Worm (Caenorhabditis elegans) whole organism, L4 larva: ENCODE data around the gene col-185.

Source experiments
- F10B5.3 ChIP-seq: sonication (generic microtip); optimal IDR thresholded peaks from 2 replicates; lab custom pipeline; 2016; ENCODE audit warnings: mild to moderate bottlenecking, missing genetic modification characterization, missing compliant biosample characterization
- F26F4.8 ChIP-seq: fragments of 200-800 bp; sonication (Bioruptor generic); conservative IDR thresholded peaks from 2 replicates; pipeline ENCODE4 v1.3.6; 2022; ENCODE audit warnings: missing genetic modification characterization, missing compliant biosample characterization
- F37D6.2 ChIP-seq: sonication (generic microtip); optimal IDR thresholded peaks from 2 replicates; lab custom pipeline; 2016; ENCODE audit warnings: mild to moderate bottlenecking, missing genetic modification characterization, missing compliant biosample characterization
- T26A8.4 ChIP-seq: fragments of 200-800 bp; sonication (Bioruptor generic); IDR thresholded peaks from 2 replicates; pipeline ENCODE4 v1.3.6; 2022; ENCODE audit warnings: missing genetic modification characterization, missing compliant biosample characterization
- ceh-20 ChIP-seq: fragments of 200-800 bp; sonication (Bioruptor generic); IDR thresholded peaks from 2 replicates; pipeline ENCODE4 v1.3.6; 2022; ENCODE audit warnings: missing genetic modification reagents, missing genetic modification characterization, missing compliant biosample characterization
- ceh-28 ChIP-seq: fragments of 150-350 bp; optimal IDR thresholded peaks from 2 replicates; lab custom pipeline; 2014; ENCODE audit warnings: missing biosample characterization, missing genetic modification reagents, missing genetic modification characterization
- ces-1 ChIP-seq: fragments of 150-350 bp; sonication (generic microtip); optimal IDR thresholded peaks from 4 replicates; lab custom pipeline; 2014; ENCODE audit warnings: missing biosample characterization, missing genetic modification reagents, missing genetic modification characterization
- cey-2 ChIP-seq: sonication (generic microtip); optimal IDR thresholded peaks from 3 replicates; lab custom pipeline; 2017; ENCODE audit warnings: missing genetic modification characterization, mild to moderate bottlenecking, missing compliant biosample characterization, antibody characterized with exemption, borderline replicate concordance; ENCODE audit not compliant: insufficient read depth
- dmd-6 ChIP-seq: fragments of 200-800 bp; sonication (Bioruptor generic); IDR thresholded peaks from 2 replicates; pipeline ENCODE4 v1.3.6; 2022; ENCODE audit warnings: missing genetic modification reagents, missing genetic modification characterization, missing compliant biosample characterization
- dmd-9 ChIP-seq: fragments of 200-800 bp; sonication (Bioruptor generic); IDR thresholded peaks from 2 replicates; pipeline ENCODE4 v1.3.6; 2022; ENCODE audit warnings: missing genetic modification reagents, missing genetic modification characterization, missing compliant biosample characterization
- egl-27 ChIP-seq: sonication (generic microtip); optimal IDR thresholded peaks from 3 replicates; lab custom pipeline; 2017; ENCODE audit warnings: missing biosample characterization, missing genetic modification reagents, missing genetic modification characterization
- egl-43 ChIP-seq: fragments of 200-800 bp; sonication (Bioruptor generic); IDR thresholded peaks from 2 replicates; pipeline ENCODE4 v1.3.6; 2022; ENCODE audit warnings: missing genetic modification reagents, missing genetic modification characterization, missing compliant biosample characterization
- hlh-11 ChIP-seq: fragments of 200-800 bp; sonication (Bioruptor generic); optimal IDR thresholded peaks from 2 replicates; lab custom pipeline; 2018; ENCODE audit warnings: mild to moderate bottlenecking, missing genetic modification characterization, missing compliant biosample characterization
- jun-1 ChIP-seq: fragments of 150-350 bp; optimal IDR thresholded peaks from 2 replicates; lab custom pipeline; 2014; ENCODE audit warnings: missing biosample characterization, missing genetic modification reagents, missing genetic modification characterization
- lin-1 ChIP-seq: fragments of 200-800 bp; sonication (Bioruptor generic); IDR thresholded peaks from 2 replicates; pipeline ENCODE4 v1.3.6; 2022; ENCODE audit warnings: missing genetic modification reagents, missing genetic modification characterization, missing compliant biosample characterization
- lin-39 ChIP-seq: fragments of 150-350 bp; optimal IDR thresholded peaks from 2 replicates; lab custom pipeline; 2014; ENCODE audit warnings: missing biosample characterization, missing genetic modification reagents, missing genetic modification characterization
- lir-3 ChIP-seq: sonication (generic microtip); optimal IDR thresholded peaks from 2 replicates; lab custom pipeline; 2016; ENCODE audit warnings: mild to moderate bottlenecking, missing genetic modification characterization, missing compliant biosample characterization
- lsy-2 ChIP-seq, 2 experiments: fragments of 150-350 bp in 1 of 2; sonication (generic microtip) in 1 of 2; optimal IDR thresholded peaks; 2 replicates each; lab custom pipeline; 2014 to 2017; ENCODE audit warnings: missing biosample characterization in 2 of 2, missing genetic modification characterization in 2 of 2
- madf-5 ChIP-seq, 2 experiments: fragments of 200-800 bp; sonication (Bioruptor generic); IDR thresholded peaks; 2 replicates each; pipeline ENCODE4 v1.3.6; 2022; ENCODE audit warnings: missing compliant biosample characterization in 2 of 2, missing genetic modification characterization in 2 of 2
- madf-9 ChIP-seq: fragments of 200-800 bp; sonication (Bioruptor generic); conservative IDR thresholded peaks from 2 replicates; pipeline ENCODE4 v1.3.6; 2022; ENCODE audit warnings: missing genetic modification reagents, missing genetic modification characterization, missing compliant biosample characterization
- mdl-1 ChIP-seq, 2 experiments: fragments of 150-350 bp in 1 of 2; sonication (generic microtip) in 1 of 2; optimal IDR thresholded peaks; 2 replicates each; lab custom pipeline; 2014 to 2017; ENCODE audit warnings: missing biosample characterization in 2 of 2, missing genetic modification characterization in 2 of 2
- mxl-2 ChIP-seq: fragments of 200-800 bp; sonication (Bioruptor generic); conservative IDR thresholded peaks from 2 replicates; pipeline ENCODE4 v1.3.6; 2022; ENCODE audit warnings: missing genetic modification reagents, missing genetic modification characterization, missing compliant biosample characterization
- mxl-3 ChIP-seq: fragments of 200-800 bp; sonication (Bioruptor generic); optimal IDR thresholded peaks from 2 replicates; lab custom pipeline; 2018; ENCODE audit warnings: mild to moderate bottlenecking, missing genetic modification characterization, missing compliant biosample characterization
- nhr-25 ChIP-seq: sonication (generic microtip); optimal IDR thresholded peaks from 2 replicates; lab custom pipeline; 2017; ENCODE audit warnings: missing genetic modification characterization, mild to moderate bottlenecking, missing compliant biosample characterization, antibody characterized with exemption, moderate library complexity, borderline replicate concordance; ENCODE audit not compliant: insufficient read depth
- nhr-28 ChIP-seq: fragments of 150-350 bp; optimal IDR thresholded peaks from 2 replicates; lab custom pipeline; 2014; ENCODE audit warnings: missing biosample characterization, missing genetic modification characterization
- nhr-76 ChIP-seq: fragments of 150-350 bp; optimal IDR thresholded peaks from 2 replicates; lab custom pipeline; 2014; ENCODE audit warnings: missing biosample characterization, missing genetic modification characterization
- pha-4 ChIP-seq, 2 experiments: fragments of 150-350 bp in 1 of 2; fragments of 200-800 bp in 1 of 2; sonication (Bioruptor generic) in 1 of 2; IDR thresholded peaks in 1 of 2; optimal IDR thresholded peaks in 1 of 2; 2 replicates each; pipeline versions ENCODE4 v1.3.6 to Lab custom; 2014 to 2022; ENCODE audit warnings: missing genetic modification characterization in 2 of 2, missing genetic modification reagents in 2 of 2, missing biosample characterization in 1 of 2, missing compliant biosample characterization in 1 of 2
- php-3 ChIP-seq: fragments of 200-800 bp; sonication (Bioruptor generic); IDR thresholded peaks from 2 replicates; pipeline ENCODE4 v1.3.6; 2022; ENCODE audit warnings: missing genetic modification reagents, missing genetic modification characterization, missing compliant biosample characterization
- pqm-1 ChIP-seq: sonication (generic microtip); optimal IDR thresholded peaks from 2 replicates; lab custom pipeline; 2017; ENCODE audit warnings: missing biosample characterization, missing genetic modification characterization
- set-16 ChIP-seq: fragments of 200-800 bp; sonication (Bioruptor generic); IDR thresholded peaks from 2 replicates; pipeline ENCODE4 v1.3.6; 2022; ENCODE audit warnings: missing genetic modification reagents, missing genetic modification characterization, missing compliant biosample characterization
- snpc-1.2 ChIP-seq: fragments of 200-800 bp; sonication (Bioruptor generic); IDR thresholded peaks from 2 replicates; pipeline ENCODE4 v1.3.6; 2022; ENCODE audit warnings: missing genetic modification reagents, missing genetic modification characterization, missing compliant biosample characterization
- unc-39 ChIP-seq: sonication (generic microtip); optimal IDR thresholded peaks from 2 replicates; lab custom pipeline; 2017; ENCODE audit warnings: missing biosample characterization, missing genetic modification characterization
- unc-62 ChIP-seq, 3 experiments: fragments of 150-350 bp in 1 of 3; sonication (generic microtip); optimal IDR thresholded peaks in 2 of 3; peaks in 1 of 3; 1 replicate in 1 of 3; 2 replicates in 2 of 3; lab custom pipeline; 2014 to 2017; ENCODE audit warnings: missing biosample characterization in 3 of 3, missing genetic modification characterization in 3 of 3, missing genetic modification reagents in 3 of 3, missing genotype in 1 of 3
- zag-1 ChIP-seq: fragments of 150-350 bp; optimal IDR thresholded peaks from 2 replicates; lab custom pipeline; 2014; ENCODE audit warnings: missing biosample characterization, missing genetic modification characterization
- zfp-3 ChIP-seq: fragments of 200-800 bp; sonication (Bioruptor generic); conservative IDR thresholded peaks from 2 replicates; pipeline ENCODE4 v1.3.6; 2022; ENCODE audit warnings: missing genetic modification reagents, missing genetic modification characterization, missing compliant biosample characterization
- ztf-7 ChIP-seq: fragments of 150-350 bp; optimal IDR thresholded peaks from 2 replicates; lab custom pipeline; 2014; ENCODE audit warnings: missing biosample characterization, missing genetic modification characterization

The col-185 gene

DNA sequence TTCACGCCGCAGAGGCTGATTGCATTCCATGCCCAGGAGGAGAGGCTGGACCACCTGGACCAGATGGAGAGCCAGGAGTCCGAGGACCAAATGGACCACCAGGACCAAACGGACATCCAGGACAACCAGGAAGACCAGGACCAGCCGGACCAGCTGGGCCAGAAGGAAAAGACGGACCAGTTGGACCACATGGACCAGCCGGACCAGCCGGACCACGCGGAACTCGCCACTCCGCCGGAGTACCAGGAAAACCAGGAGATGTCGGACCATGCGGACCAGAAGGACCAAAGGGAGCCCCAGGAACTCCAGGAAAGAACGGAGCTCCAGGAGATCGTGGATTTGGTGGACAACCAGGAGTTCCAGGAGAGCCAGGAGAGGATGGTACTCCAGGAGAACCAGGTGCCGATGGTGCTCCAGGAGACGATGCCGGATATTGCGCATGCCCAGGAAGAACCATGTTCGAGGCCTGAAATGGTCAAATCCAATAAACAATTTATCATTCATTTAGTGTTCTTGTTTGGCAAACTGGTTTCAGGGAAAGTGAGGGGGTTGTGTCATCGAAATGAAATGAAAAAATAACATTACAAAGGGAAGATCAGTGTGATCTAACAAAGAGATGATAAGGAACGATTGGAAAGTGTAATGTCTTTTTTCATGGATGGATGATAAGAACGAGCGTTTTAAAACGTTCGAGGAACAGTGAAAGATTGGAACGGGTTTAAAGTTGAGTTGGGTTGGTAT lies 40.8 kb downstream of the col-185 start:
- TF ChIP-seq hlh-11 (tag; lab: Kevin White, UChicago) (peak; percentile 15), dmd-6 (GFP tag; lab: Robert Waterston, UW) (peak; percentile 11; the same call in 1 of the 2 replicates), madf-5 (GFP tag; IDR thresholded peaks at IDR 0.05; lab: Robert Waterston, UW) (0 out of 4 replicates have a peak, but pooled peaks of 1 of the 2 experiments have one; percentile 43), nhr-76 (tag; lab: Kevin White, UChicago) (no peak), zag-1 (tag; lab: Kevin White, UChicago) (no peak), ceh-28 (tag; lab: Kevin White, UChicago) (no peak), nhr-28 (tag; lab: Kevin White, UChicago) (peak; percentile 42), F37D6.2 (tag; lab: Kevin White, UChicago) (no peak), snpc-1.2 (no peak), jun-1 (tag; lab: Kevin White, UChicago) (peak; percentile 18), mxl-3 (no peak), set-16 (GFP tag; lab: Robert Waterston, UW) (peak; percentile 96), unc-62 (GFP tag; optimal IDR thresholded peaks at IDR 0.05 in 1 of 2; lab: Kevin White, UChicago) (peak in 1 of 2 experiments; percentile 46), unc-62 (tag; optimal IDR thresholded peaks at IDR 0.05; lab: Kevin White, UChicago) (no peak), lir-3 (no peak), php-3 (GFP tag; lab: Robert Waterston, UW) (0 out of 2 replicates have a peak, but pooled peaks have one; percentile 9), cey-2 (tag; lab: Kevin White, UChicago) (no peak)

DNA sequence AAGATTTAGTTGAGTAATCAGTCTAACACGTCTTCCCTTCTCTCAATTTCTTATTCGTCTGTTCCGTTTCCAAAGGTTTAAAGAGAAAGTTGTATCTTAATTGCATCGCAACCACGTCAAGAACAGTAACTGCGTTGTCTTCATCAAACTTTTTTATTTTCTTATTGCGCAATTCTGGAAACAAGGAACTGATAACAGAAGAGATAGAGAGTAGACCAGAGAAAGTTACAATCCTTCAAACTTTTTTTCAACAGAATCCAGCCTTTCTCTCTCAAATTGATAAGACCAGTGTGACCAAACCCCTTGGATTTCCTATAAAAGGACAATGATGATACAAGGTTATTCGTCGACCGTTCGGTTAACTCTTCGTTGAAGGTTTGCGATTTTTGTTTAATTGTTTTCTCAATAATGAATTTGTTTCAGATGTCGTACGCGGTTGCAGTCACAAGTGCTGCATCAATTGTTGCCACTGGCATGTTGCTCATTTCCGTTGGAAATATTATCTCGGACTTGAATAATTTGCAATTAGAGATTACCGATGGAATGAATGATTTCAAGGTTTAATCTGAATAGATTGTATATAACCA lies 41.8 kb downstream of the col-185 start, which contains the start of gene col-184:
TSS of gene col-184 (plus strand) at position 409 of the 587 bp plus-strand sequence.
- TF ChIP-seq lsy-2 (tag; optimal IDR thresholded peaks at IDR 0.05; lab: Kevin White, UChicago) (no peak), nhr-28 (tag; lab: Kevin White, UChicago) (peak; percentile 37), ceh-20 (GFP tag; lab: Robert Waterston, UW) (0 out of 2 replicates have a peak, but pooled peaks have one; percentile 31), unc-62 (GFP tag; optimal IDR thresholded peaks at IDR 0.05 in 1 of 2; lab: Kevin White, UChicago) (peak in 1 of 2 experiments; percentile 94), unc-62 (tag; optimal IDR thresholded peaks at IDR 0.05; lab: Kevin White, UChicago) (no peak), mxl-2 (no peak), F10B5.3 (tag; lab: Kevin White, UChicago) (no peak), egl-43 (no peak), dmd-6 (GFP tag; lab: Robert Waterston, UW) (peak; percentile 28; the same call in 1 of the 2 replicates), dmd-9 (GFP tag; lab: Robert Waterston, UW) (no peak), nhr-25 (tag; lab: Kevin White, UChicago) (no peak)

DNA sequence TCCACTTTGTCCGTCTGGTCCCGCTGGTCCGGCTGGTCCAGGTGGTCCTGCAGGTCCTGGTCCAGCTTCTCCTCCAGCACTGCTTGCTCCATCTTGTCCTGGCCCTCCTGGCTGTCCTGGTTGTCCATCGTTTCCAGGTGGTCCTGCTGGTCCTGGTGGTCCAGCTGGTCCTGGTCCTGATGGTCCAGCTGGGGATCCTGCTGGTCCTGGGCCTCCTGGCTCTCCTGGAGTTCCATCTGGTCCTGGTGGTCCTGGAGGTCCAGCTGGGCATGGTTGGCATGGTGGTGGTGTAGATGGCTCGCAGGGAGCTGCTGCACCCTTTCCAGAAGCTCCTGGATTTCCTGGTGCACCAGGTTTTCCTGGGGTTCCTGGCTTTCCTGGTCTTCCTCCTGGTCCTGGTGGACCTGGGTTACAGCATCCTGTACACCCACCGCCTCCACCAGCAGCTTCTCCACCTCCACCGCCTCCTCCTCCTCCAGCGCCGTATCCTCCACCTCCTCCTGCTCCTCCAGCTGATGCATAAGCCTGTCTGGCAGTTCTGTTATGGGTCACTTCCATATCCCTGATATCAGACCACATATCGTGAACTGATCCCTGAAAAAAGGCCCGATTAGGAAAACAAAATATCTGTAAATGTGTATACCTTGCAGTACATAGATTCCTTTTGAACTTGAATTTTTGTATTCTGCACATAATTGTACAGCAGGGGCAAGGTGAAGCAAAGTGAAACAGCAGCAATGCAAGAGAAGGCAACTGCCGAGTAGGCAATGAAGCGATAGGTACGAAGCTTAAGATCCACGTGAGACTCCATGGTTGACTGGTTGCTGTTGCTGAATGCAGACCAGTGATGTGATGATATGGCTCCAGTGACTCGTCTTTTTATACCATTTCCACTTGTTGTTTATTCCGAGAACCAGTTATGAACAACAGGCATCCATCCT lies 43.7 kb downstream of the col-185 start, which contains the start of gene col-183:
TSS of gene col-183 (minus strand) at position 839 of the 941 bp plus-strand sequence.
- peak; percentile 96 for TF ChIP-seq set-16 (GFP tag; lab: Robert Waterston, UW)
- TF ChIP-seq unc-62 (GFP tag; optimal IDR thresholded peaks at IDR 0.05 in 1 of 2; lab: Kevin White, UChicago): peak in 1 of 2 experiments; percentile 99
- no peak for TF ChIP-seq unc-62 (tag; optimal IDR thresholded peaks at IDR 0.05; lab: Kevin White, UChicago)
- no peak for TF ChIP-seq nhr-28 (tag; lab: Kevin White, UChicago)
- TF ChIP-seq F26F4.8 (GFP tag; lab: Robert Waterston, UW): no peak
- no peak for TF ChIP-seq unc-39 (tag; lab: Kevin White, UChicago)
- no peak for TF ChIP-seq zfp-3 (GFP tag; lab: Robert Waterston, UW)
- no peak for TF ChIP-seq lin-1
- TF ChIP-seq dmd-9 (GFP tag; lab: Robert Waterston, UW): no peak
- TF ChIP-seq snpc-1.2: no peak
- TF ChIP-seq egl-27: no peak
- TF ChIP-seq ces-1: no peak
- no peak for TF ChIP-seq madf-9 (GFP tag; lab: Robert Waterston, UW)
- TF ChIP-seq mdl-1 (tag; optimal IDR thresholded peaks at IDR 0.05; lab: Kevin White, UChicago): no peak
- peak; percentile 7; the same call in 1 of the 2 replicates for TF ChIP-seq pha-4 (GFP tag; IDR thresholded peaks at IDR 0.05; lab: Robert Waterston, UW)
- no peak for TF ChIP-seq pha-4 (tag; optimal IDR thresholded peaks at IDR 0.05; lab: Kevin White, UChicago)
- no peak for TF ChIP-seq lir-3
- TF ChIP-seq zag-1 (tag; lab: Kevin White, UChicago): no peak
- TF ChIP-seq nhr-76 (tag; lab: Kevin White, UChicago): no peak
- no peak for TF ChIP-seq lin-39 (tag; lab: Kevin White, UChicago)
- no peak for TF ChIP-seq ztf-7 (tag; lab: Kevin White, UChicago)
- TF ChIP-seq T26A8.4 (GFP tag; lab: Robert Waterston, UW): no peak
- TF ChIP-seq pqm-1: no peak
- no peak for TF ChIP-seq cey-2 (tag; lab: Kevin White, UChicago)
